Fruit fly (Drosophila melanogaster) whole organism, embryonic: Measurements from ENCODE around the gene ea.

Experiments used
- Abd-B ChIP-seq: fragments of 200-800 bp; sonication (Bioruptor generic); optimal IDR thresholded peaks from 2 replicates; lab custom pipeline; 2018; ENCODE audit warnings: missing biosample characterization, mild to moderate bottlenecking, missing genetic modification characterization, moderate library complexity
- CG10267 ChIP-seq: fragments of 200-800 bp; sonication (Bioruptor generic); optimal IDR thresholded peaks from 2 replicates; lab custom pipeline; 2018; ENCODE audit warnings: missing biosample characterization, mild to moderate bottlenecking, missing genetic modification characterization, moderate library complexity
- CG10321 ChIP-seq: fragments of 200-800 bp; sonication (Bioruptor generic); IDR thresholded peaks from 2 replicates; pipeline ENCODE4 v1.3.6; 2022; ENCODE audit warnings: missing biosample characterization, missing genetic modification characterization
- CG11560 ChIP-seq: fragments of 200-800 bp; sonication (Bioruptor generic); IDR thresholded peaks from 3 replicates; pipeline ENCODE4 v1.3.6; 2022; ENCODE audit warnings: missing biosample characterization, missing genetic modification characterization
- CG12236 ChIP-seq: fragments of 200-800 bp; sonication (Bioruptor generic); optimal IDR thresholded peaks from 2 replicates; lab custom pipeline; 2016; ENCODE audit warnings: missing biosample characterization, missing genetic modification characterization
- CG14710 ChIP-seq: fragments of 200-800 bp; sonication (Bioruptor generic); optimal IDR thresholded peaks from 3 replicates; lab custom pipeline; 2019; ENCODE audit warnings: missing biosample characterization, mild to moderate bottlenecking, missing genetic modification characterization, moderate library complexity
- CG15514 ChIP-seq: fragments of 200-800 bp; sonication (Bioruptor generic); optimal IDR thresholded peaks from 3 replicates; lab custom pipeline; 2017; ENCODE audit warnings: missing biosample characterization, missing genetic modification characterization, mild to moderate bottlenecking, moderate library complexity, missing genetic modification reagents
- CG16813 ChIP-seq: fragments of 200-800 bp; sonication (Bioruptor generic); IDR thresholded peaks from 3 replicates; pipeline ENCODE4 v1.3.6; 2022; ENCODE audit warnings: missing biosample characterization, missing genetic modification characterization; ENCODE audit not compliant: partially characterized antibody
- CG17186 ChIP-seq: fragments of 200-800 bp; sonication (Bioruptor generic); optimal IDR thresholded peaks from 3 replicates; lab custom pipeline; 2017; ENCODE audit warnings: missing biosample characterization, missing genetic modification reagents, missing genetic modification characterization
- CG17912 ChIP-seq: fragments of 200-800 bp; sonication (Bioruptor generic); optimal IDR thresholded peaks from 2 replicates; lab custom pipeline; 2018; ENCODE audit warnings: missing biosample characterization, mild to moderate bottlenecking, missing genetic modification characterization
- CG2116 ChIP-seq: fragments of 200-800 bp; sonication (Bioruptor generic); optimal IDR thresholded peaks from 3 replicates; lab custom pipeline; 2018; ENCODE audit warnings: missing biosample characterization, mild to moderate bottlenecking, missing genetic modification characterization
- CG2712 ChIP-seq: fragments of 200-800 bp; optimal IDR thresholded peaks from 3 replicates; lab custom pipeline; 2019; ENCODE audit warnings: missing biosample characterization, mild to moderate bottlenecking, missing genetic modification characterization, moderate library complexity
- CG30020 ChIP-seq: fragments of 200-800 bp; optimal IDR thresholded peaks from 2 replicates; lab custom pipeline; 2019; ENCODE audit warnings: missing biosample characterization, mild to moderate bottlenecking, missing genetic modification characterization, moderate library complexity
- CG30403 ChIP-seq: fragments of 200-800 bp; sonication (Bioruptor generic); optimal IDR thresholded peaks from 3 replicates; lab custom pipeline; 2016; ENCODE audit warnings: missing biosample characterization, missing genetic modification characterization
- CG7928 ChIP-seq: fragments of 200-800 bp; sonication (Bioruptor generic); optimal IDR thresholded peaks from 2 replicates; lab custom pipeline; 2017; ENCODE audit warnings: missing biosample characterization, mild to moderate bottlenecking, missing genetic modification characterization
- CG7987 ChIP-seq: fragments of 200-800 bp; sonication (Bioruptor generic); optimal IDR thresholded peaks from 2 replicates; lab custom pipeline; 2018; ENCODE audit warnings: missing biosample characterization, mild to moderate bottlenecking, missing genetic modification characterization, moderate library complexity
- CG8290 ChIP-seq, 3 experiments: fragments of 200-800 bp; sonication (Bioruptor generic); optimal IDR thresholded peaks; 2 replicates each; lab custom pipeline; 2016 to 2019; ENCODE audit warnings: missing biosample characterization in 3 of 3, missing genetic modification characterization in 3 of 3, mild to moderate bottlenecking in 2 of 3, moderate library complexity in 1 of 3
- CG8359 ChIP-seq: fragments of 200-800 bp; sonication (Bioruptor generic); optimal IDR thresholded peaks from 2 replicates; lab custom pipeline; 2017; ENCODE audit warnings: missing biosample characterization, mild to moderate bottlenecking, missing genetic modification characterization, borderline replicate concordance
- CG9609 ChIP-seq: fragments of 200-800 bp; sonication (Bioruptor generic); optimal IDR thresholded peaks from 3 replicates; lab custom pipeline; 2016; ENCODE audit warnings: missing biosample characterization, missing genetic modification characterization
- CTCF ChIP-seq: fragments of 200-800 bp; sonication (Bioruptor generic); optimal IDR thresholded peaks from 2 replicates; lab custom pipeline; 2017; ENCODE audit warnings: missing biosample characterization, mild to moderate bottlenecking, missing genetic modification characterization, moderate library complexity
- Camta ChIP-seq: fragments of 200-800 bp; sonication (Bioruptor generic); optimal IDR thresholded peaks from 2 replicates; lab custom pipeline; 2016; ENCODE audit warnings: missing biosample characterization, missing genetic modification characterization
- Dek ChIP-seq: fragments of 200-800 bp; sonication (Bioruptor generic); optimal IDR thresholded peaks from 3 replicates; lab custom pipeline; 2019; ENCODE audit warnings: missing biosample characterization, mild to moderate bottlenecking, missing genetic modification characterization, moderate library complexity
- Dip3 ChIP-seq: fragments of 200-800 bp; sonication (Bioruptor generic); optimal IDR thresholded peaks from 3 replicates; lab custom pipeline; 2016; ENCODE audit warnings: missing biosample characterization, missing genetic modification characterization
- Max ChIP-seq: fragments of 200-800 bp; sonication (Bioruptor generic); optimal IDR thresholded peaks from 2 replicates; lab custom pipeline; 2016; ENCODE audit warnings: missing biosample characterization, mild to moderate bottlenecking, missing genetic modification characterization
- Pdp1 ChIP-seq, 2 experiments: fragments of 200-800 bp; sonication (Bioruptor generic); optimal IDR thresholded peaks; 3 replicates each; lab custom pipeline; 2016; ENCODE audit warnings: missing biosample characterization in 2 of 2, missing genetic modification characterization in 2 of 2, mild to moderate bottlenecking in 1 of 2, moderate library complexity in 1 of 2
- Sry-δ ChIP-seq: fragments of 200-800 bp; sonication (Bioruptor generic); optimal IDR thresholded peaks from 2 replicates; lab custom pipeline; 2016; ENCODE audit warnings: missing biosample characterization, missing genetic modification characterization
- Stat92E ChIP-seq, 3 experiments: fragments of >200 bp in 2 of 3; fragments of 200-800 bp in 1 of 3; sonication (Bioruptor generic) in 1 of 3; optimal IDR thresholded peaks; 2 replicates each; lab custom pipeline; 2017 to 2019; ENCODE audit warnings: missing biosample characterization in 3 of 3, missing genetic modification characterization in 3 of 3, mild to moderate bottlenecking in 1 of 3, moderate library complexity in 1 of 3
- cg ChIP-seq: fragments of 200-800 bp; sonication (Bioruptor generic); optimal IDR thresholded peaks from 3 replicates; lab custom pipeline; 2019; ENCODE audit warnings: missing biosample characterization, mild to moderate bottlenecking, missing genetic modification characterization, moderate library complexity
- chif ChIP-seq, 2 experiments: fragments of 200-800 bp; sonication (Bioruptor generic); optimal IDR thresholded peaks; 3 replicates each; lab custom pipeline; 2016; ENCODE audit warnings: missing biosample characterization in 2 of 2, missing genetic modification characterization in 2 of 2
- chn ChIP-seq: fragments of 200-800 bp; sonication (Bioruptor generic); optimal IDR thresholded peaks from 2 replicates; lab custom pipeline; 2016; ENCODE audit warnings: missing biosample characterization, missing genetic modification characterization
- crp ChIP-seq, 2 experiments: fragments of 200-800 bp; sonication (Bioruptor generic); optimal IDR thresholded peaks; 2 replicates in 1 of 2; 3 replicates in 1 of 2; lab custom pipeline; 2017; ENCODE audit warnings: missing biosample characterization in 2 of 2, missing genetic modification characterization in 2 of 2, mild to moderate bottlenecking in 1 of 2, moderate library complexity in 1 of 2
- dmrt11E ChIP-seq: fragments of 200-800 bp; sonication (Bioruptor generic); optimal IDR thresholded peaks from 3 replicates; lab custom pipeline; 2018; ENCODE audit warnings: missing biosample characterization, mild to moderate bottlenecking, missing genetic modification characterization, moderate library complexity
- dpn ChIP-seq, 2 experiments: fragments of 200-800 bp; sonication (Bioruptor generic); optimal IDR thresholded peaks; 3 replicates each; lab custom pipeline; 2016; ENCODE audit warnings: missing biosample characterization in 2 of 2, missing genetic modification characterization in 2 of 2
- ewg ChIP-seq: fragments of 200-800 bp; sonication (Bioruptor generic); optimal IDR thresholded peaks from 3 replicates; lab custom pipeline; 2017; ENCODE audit warnings: mild to moderate bottlenecking, missing biosample characterization, missing genetic modification reagents, missing genetic modification characterization
- gro ChIP-seq: fragments of 200-800 bp; sonication (Bioruptor generic); optimal IDR thresholded peaks from 2 replicates; lab custom pipeline; 2016; ENCODE audit warnings: missing biosample characterization, missing genetic modification characterization
- insv ChIP-seq, 2 experiments: fragments of 200-800 bp; sonication (Bioruptor generic); optimal IDR thresholded peaks; 3 replicates each; lab custom pipeline; 2016 to 2018; ENCODE audit warnings: missing biosample characterization in 2 of 2, missing genetic modification characterization in 2 of 2
- lbe ChIP-seq: fragments of 200-800 bp; sonication (Bioruptor generic); optimal IDR thresholded peaks from 2 replicates; lab custom pipeline; 2016; ENCODE audit warnings: missing biosample characterization, mild to moderate bottlenecking, missing genetic modification characterization
- nerfin-1 ChIP-seq: fragments of 200-800 bp; sonication (Bioruptor generic); optimal IDR thresholded peaks from 3 replicates; lab custom pipeline; 2019; ENCODE audit warnings: missing biosample characterization, mild to moderate bottlenecking, missing genetic modification characterization, moderate library complexity
- nmo ChIP-seq: fragments of 200-800 bp; sonication (Bioruptor generic); optimal IDR thresholded peaks from 2 replicates; lab custom pipeline; 2018; ENCODE audit warnings: missing biosample characterization, mild to moderate bottlenecking, missing genetic modification characterization, moderate library complexity
- p53 ChIP-seq: fragments of 200-800 bp; sonication (Bioruptor generic); optimal IDR thresholded peaks from 2 replicates; lab custom pipeline; 2016; ENCODE audit warnings: missing biosample characterization, missing genetic modification characterization
- ranshi ChIP-seq: fragments of 200-800 bp; sonication (Bioruptor generic); IDR thresholded peaks from 2 replicates; pipeline ENCODE4 v1.3.6; 2022; ENCODE audit warnings: missing biosample characterization, missing genetic modification characterization
- ro ChIP-seq: fragments of 200-800 bp; sonication (Bioruptor generic); IDR thresholded peaks from 2 replicates; pipeline ENCODE4 v1.3.6; 2022; ENCODE audit warnings: missing biosample characterization, missing genetic modification characterization
- sens ChIP-seq: fragments of 200-800 bp; sonication (Bioruptor generic); peaks from one replicate; lab custom pipeline; 2016; ENCODE audit warnings: missing biosample characterization, missing genetic modification characterization
- sima ChIP-seq: fragments of 200-800 bp; sonication (Bioruptor generic); optimal IDR thresholded peaks from 2 replicates; lab custom pipeline; 2016; ENCODE audit warnings: missing biosample characterization, missing genetic modification characterization
- sqz ChIP-seq: fragments of 200-800 bp; sonication (Bioruptor generic); optimal IDR thresholded peaks from 3 replicates; lab custom pipeline; 2018; ENCODE audit warnings: missing biosample characterization, mild to moderate bottlenecking, missing genetic modification characterization
- stwl ChIP-seq: fragments of 200-800 bp; sonication (Bioruptor generic); optimal IDR thresholded peaks from 3 replicates; lab custom pipeline; 2018; ENCODE audit warnings: missing biosample characterization, mild to moderate bottlenecking, missing genetic modification characterization, moderate library complexity
- trem ChIP-seq: fragments of 200-800 bp; optimal IDR thresholded peaks from 3 replicates; lab custom pipeline; 2019; ENCODE audit warnings: missing biosample characterization, mild to moderate bottlenecking, missing genetic modification characterization, moderate library complexity
- zen ChIP-seq: fragments of 200-800 bp; sonication (Bioruptor generic); optimal IDR thresholded peaks from 3 replicates; lab custom pipeline; 2018; ENCODE audit warnings: missing biosample characterization, mild to moderate bottlenecking, missing genetic modification characterization, moderate library complexity
- zf30C ChIP-seq: fragments of 200-800 bp; sonication (Bioruptor generic); optimal IDR thresholded peaks from 3 replicates; lab custom pipeline; 2018; ENCODE audit warnings: missing biosample characterization, mild to moderate bottlenecking, missing genetic modification characterization
- zfh2 ChIP-seq: fragments of 200-800 bp; sonication (Bioruptor generic); optimal IDR thresholded peaks from 2 replicates; lab custom pipeline; 2016; ENCODE audit warnings: missing biosample characterization, missing genetic modification characterization

The ea gene

DNA sequence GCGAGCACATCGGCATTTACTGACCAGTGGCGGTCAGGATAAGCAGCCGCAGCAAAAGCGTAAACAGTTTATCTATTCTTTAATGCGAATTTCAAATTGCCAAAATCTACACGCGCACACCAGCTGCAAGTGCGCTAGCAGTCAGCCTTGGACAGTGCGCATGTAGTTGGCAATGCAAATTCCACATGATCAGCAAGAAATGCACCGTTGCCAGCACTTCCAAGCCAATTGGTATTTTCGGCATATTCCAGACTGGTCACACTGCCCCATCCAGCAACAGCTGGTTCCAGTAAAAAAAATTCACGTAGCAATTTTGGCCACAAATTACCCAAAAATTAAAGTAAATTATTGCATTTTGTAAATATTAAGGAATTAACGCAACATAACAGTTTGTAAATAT is 40.8 kb upstream of the ea start (continued):
- TF ChIP-seq CG9609 (GFP tag; lab: Kevin White, UChicago) (peak; percentile 12), CG30020 (tag; lab: Kevin White, UChicago) (peak; percentile 23), gro (GFP tag; lab: Kevin White, UChicago) (peak; percentile 37), cg (GFP tag; lab: Kevin White, UChicago) (peak; percentile 13), CG14710 (tag; lab: Kevin White, UChicago) (peak; percentile 70), zfh2 (GFP tag; lab: Kevin White, UChicago) (peak; percentile 2), CTCF (peak; percentile 52), Stat92E (GFP tag; optimal IDR thresholded peaks at IDR 0.05; lab: Kevin White, UChicago) (no peak), CG10321 (no peak), CG8290 (GFP tag; optimal IDR thresholded peaks at IDR 0.05; lab: Kevin White, UChicago) (peak; percentile 16), CG8290 (tag; optimal IDR thresholded peaks at IDR 0.05; lab: Kevin White, UChicago) (peak in 1 of 2 experiments; percentile 78), ro (GFP tag; lab: Robert Waterston, UW) (no peak), CG11560 (tag; lab: Robert Waterston, UW) (no peak), CG7987 (GFP tag; lab: Kevin White, UChicago) (peak; percentile 35), Pdp1 (GFP tag; optimal IDR thresholded peaks at IDR 0.05; lab: Kevin White, UChicago) (peak in 1 of 2 experiments; percentile 54), nmo (peak; percentile 65), insv (GFP tag; optimal IDR thresholded peaks at IDR 0.05; lab: Kevin White, UChicago) (peak in 1 of 2 experiments; percentile 50), chif (GFP tag; optimal IDR thresholded peaks at IDR 0.05; lab: Kevin White, UChicago) (no peak), Dip3 (GFP tag; lab: Kevin White, UChicago) (peak; percentile 90), CG17912 (no peak), Sry-δ (GFP tag; lab: Kevin White, UChicago) (peak; percentile 68), CG2712 (tag; lab: Kevin White, UChicago) (peak; percentile 19), dpn (GFP tag; optimal IDR thresholded peaks at IDR 0.05; lab: Kevin White, UChicago) (peak; percentile 34 to 39), stwl (peak; percentile 77), sens (peak; percentile 64), sima (GFP tag; lab: Kevin White, UChicago) (no peak), Camta (GFP tag; lab: Kevin White, UChicago) (no peak), zf30C (GFP tag; lab: Kevin White, UChicago) (peak; percentile 23), Dek (tag; lab: Kevin White, UChicago) (peak; percentile 21), CG30403 (GFP tag; lab: Kevin White, UChicago) (no peak), nerfin-1 (peak; percentile 23), Abd-B (GFP tag; lab: Kevin White, UChicago) (peak; percentile 64), CG12236 (no peak), trem (tag; lab: Kevin White, UChicago) (peak; percentile 64), ranshi (GFP tag; lab: Robert Waterston, UW) (no peak), CG8359 (GFP tag; lab: Kevin White, UChicago) (no peak), CG10267 (tag; lab: Kevin White, UChicago) (peak; percentile 54), zen (peak; percentile 43), CG7928 (GFP tag; lab: Kevin White, UChicago) (peak; percentile 18), dmrt11E (peak; percentile 11), ewg (peak; percentile 25), CG15514 (GFP tag; lab: Kevin White, UChicago) (peak; percentile 83), Max (GFP tag; lab: Kevin White, UChicago) (peak; percentile 69), CG2116 (GFP tag; lab: Kevin White, UChicago) (peak; percentile 89), lbe (GFP tag; lab: Kevin White, UChicago) (peak; percentile 52), sqz (GFP tag; lab: Kevin White, UChicago) (peak; percentile 91), CG16813 (no peak), chn (peak; percentile 45), CG17186 (GFP tag; lab: Kevin White, UChicago) (peak; percentile 93), crp (GFP tag; optimal IDR thresholded peaks at IDR 0.05; lab: Kevin White, UChicago) (peak; percentile 78 to 96), p53 (GFP tag; lab: Kevin White, UChicago) (peak; percentile 5)
